Worm (Caenorhabditis elegans) whole organism, L1 larva: ENCODE results near the gene egl-45.

ENCODE experiments used
- C16A3.4 ChIP-seq: fragments of 150-350 bp; optimal IDR thresholded peaks from 2 replicates; lab custom pipeline; 2014; ENCODE audit warnings: missing biosample characterization, missing genetic modification characterization
- F16B12.6 ChIP-seq: fragments of 150-350 bp; optimal IDR thresholded peaks from 2 replicates; lab custom pipeline; 2014; ENCODE audit warnings: missing biosample characterization, missing genetic modification characterization
- Y116A8C.19 ChIP-seq: sonication (generic microtip); optimal IDR thresholded peaks from 2 replicates; lab custom pipeline; 2016; ENCODE audit warnings: missing compliant biosample characterization, missing genetic modification characterization, borderline replicate concordance
- alr-1 ChIP-seq: fragments of 200-800 bp; sonication (Bioruptor generic); optimal IDR thresholded peaks from 2 replicates; lab custom pipeline; 2018; ENCODE audit warnings: borderline replicate concordance, mild to moderate bottlenecking, missing genetic modification characterization, missing compliant biosample characterization
- ama-1 ChIP-seq: fragments of 150-350 bp; optimal IDR thresholded peaks from 2 replicates; lab custom pipeline; 2014
- blmp-1 ChIP-seq: fragments of 150-350 bp; optimal IDR thresholded peaks from 2 replicates; lab custom pipeline; 2014; ENCODE audit warnings: missing biosample characterization, missing genetic modification characterization
- ceh-88 ChIP-seq: fragments of 200-800 bp; sonication (Bioruptor generic); IDR thresholded peaks from 2 replicates; pipeline ENCODE4 v1.3.6; 2022; ENCODE audit warnings: missing genetic modification characterization, missing compliant biosample characterization
- dpl-1 ChIP-seq, 3 experiments: fragments of 150-350 bp in 2 of 3; sonication (generic microtip) in 1 of 3; optimal IDR thresholded peaks; 2 replicates each; lab custom pipeline; 2014 to 2017; ENCODE audit warnings: missing biosample characterization in 3 of 3, missing genetic modification characterization in 3 of 3, missing genetic modification reagents in 3 of 3
- efl-1 ChIP-seq, 4 experiments: fragments of 150-350 bp; optimal IDR thresholded peaks in 3 of 4; peaks in 1 of 4; 1 replicate in 1 of 4; 2 replicates in 3 of 4; lab custom pipeline; 2014; ENCODE audit warnings: missing biosample characterization in 2 of 4, missing genetic modification characterization in 2 of 4, missing genetic modification reagents in 2 of 4
- egl-27 ChIP-seq, 2 experiments: fragments of 150-350 bp in 1 of 2; sonication (generic microtip); optimal IDR thresholded peaks; 3 replicates each; lab custom pipeline; 2017 to 2018; ENCODE audit warnings: missing biosample characterization in 2 of 2, missing genetic modification characterization in 2 of 2, missing genetic modification reagents in 2 of 2
- ets-5 ChIP-seq: fragments of 200-800 bp; sonication (Bioruptor generic); IDR thresholded peaks from 2 replicates; pipeline ENCODE4 v1.3.6; 2022; ENCODE audit warnings: missing genetic modification characterization, missing compliant biosample characterization
- fkh-10 ChIP-seq: sonication (generic microtip); optimal IDR thresholded peaks from 2 replicates; lab custom pipeline; 2017; ENCODE audit warnings: missing biosample characterization, missing genetic modification reagents, missing genetic modification characterization
- fos-1 ChIP-seq: fragments of 150-350 bp; optimal IDR thresholded peaks from 2 replicates; lab custom pipeline; 2014; ENCODE audit warnings: missing biosample characterization, missing genetic modification characterization
- grh-1 ChIP-seq: fragments of 200-800 bp; sonication (Bioruptor generic); IDR thresholded peaks from 2 replicates; pipeline ENCODE4 v1.3.6; 2022; ENCODE audit warnings: missing genetic modification reagents, missing genetic modification characterization, missing compliant biosample characterization
- hlh-17 ChIP-seq: fragments of 200-800 bp; sonication (Bioruptor generic); optimal IDR thresholded peaks from 2 replicates; lab custom pipeline; 2018; ENCODE audit warnings: missing genetic modification characterization, mild to moderate bottlenecking, missing compliant biosample characterization, moderate library complexity, borderline replicate concordance
- hlh-4 ChIP-seq: sonication (generic microtip); optimal IDR thresholded peaks from 2 replicates; lab custom pipeline; 2016; ENCODE audit warnings: mild to moderate bottlenecking, missing genetic modification characterization, missing compliant biosample characterization
- hpl-2 ChIP-seq: fragments of 150-350 bp; optimal IDR thresholded peaks from 2 replicates; lab custom pipeline; 2014; ENCODE audit warnings: missing biosample characterization, missing genetic modification reagents, missing genetic modification characterization
- irx-1 ChIP-seq: sonication (generic microtip); optimal IDR thresholded peaks from 2 replicates; lab custom pipeline; 2016; ENCODE audit warnings: missing genetic modification characterization, missing compliant biosample characterization
- lin-13 ChIP-seq: fragments of 150-350 bp; optimal IDR thresholded peaks from 2 replicates; lab custom pipeline; 2014; ENCODE audit warnings: missing biosample characterization, missing genetic modification reagents, missing genetic modification characterization
- lin-15B ChIP-seq: fragments of 150-350 bp; sonication (generic microtip); optimal IDR thresholded peaks from 3 replicates; lab custom pipeline; 2014; ENCODE audit warnings: missing biosample characterization, missing genetic modification characterization
- lin-39 ChIP-seq: fragments of 150-350 bp; optimal IDR thresholded peaks from 2 replicates; lab custom pipeline; 2014; ENCODE audit warnings: missing biosample characterization, missing genetic modification reagents, missing genetic modification characterization
- lir-3 ChIP-seq: sonication (generic microtip); optimal IDR thresholded peaks from 2 replicates; lab custom pipeline; 2016; ENCODE audit warnings: mild to moderate bottlenecking, missing genetic modification characterization, moderate library complexity, missing compliant biosample characterization; ENCODE audit not compliant: poor library complexity
- lsy-2 ChIP-seq, 2 experiments: fragments of 150-350 bp; optimal IDR thresholded peaks; 2 replicates each; lab custom pipeline; 2014; ENCODE audit warnings: missing biosample characterization in 2 of 2, missing genetic modification characterization in 2 of 2
- mef-2 ChIP-seq: fragments of 150-350 bp; optimal IDR thresholded peaks from 2 replicates; lab custom pipeline; 2014; ENCODE audit warnings: missing biosample characterization, missing genetic modification characterization
- nhr-11 ChIP-seq: fragments of 150-350 bp; optimal IDR thresholded peaks from 2 replicates; lab custom pipeline; 2014; ENCODE audit warnings: missing biosample characterization, missing genetic modification characterization
- nhr-19 ChIP-seq: fragments of 200-800 bp; sonication (Bioruptor generic); conservative IDR thresholded peaks from 2 replicates; pipeline ENCODE4 v1.3.6; 2022; ENCODE audit warnings: missing genetic modification characterization, missing compliant biosample characterization
- nhr-20 ChIP-seq: sonication (generic microtip); optimal IDR thresholded peaks from 2 replicates; lab custom pipeline; 2016; ENCODE audit warnings: mild to moderate bottlenecking, missing genetic modification characterization, missing compliant biosample characterization
- nhr-71 ChIP-seq: sonication (generic microtip); optimal IDR thresholded peaks from 2 replicates; lab custom pipeline; 2016; ENCODE audit warnings: mild to moderate bottlenecking, missing genetic modification characterization, moderate library complexity, missing compliant biosample characterization
- nhr-76 ChIP-seq: sonication (generic microtip); optimal IDR thresholded peaks from 2 replicates; lab custom pipeline; 2017; ENCODE audit warnings: missing biosample characterization, missing genetic modification characterization
- nhr-77 ChIP-seq: fragments of 150-350 bp; optimal IDR thresholded peaks from 2 replicates; lab custom pipeline; 2014; ENCODE audit warnings: missing biosample characterization, missing genetic modification characterization
- nhr-84 ChIP-seq: sonication (generic microtip); optimal IDR thresholded peaks from 2 replicates; lab custom pipeline; 2017; ENCODE audit warnings: missing biosample characterization, missing genetic modification characterization
- nhr-85 ChIP-seq: sonication (generic microtip); peaks from one replicate; lab custom pipeline; 2016; ENCODE audit warnings: missing genetic modification characterization, inconsistent platforms, missing compliant biosample characterization
- nhr-90 ChIP-seq: sonication (generic microtip); optimal IDR thresholded peaks from 2 replicates; lab custom pipeline; 2016; ENCODE audit warnings: mild to moderate bottlenecking, missing genetic modification characterization, missing compliant biosample characterization; ENCODE audit not compliant: poor library complexity
- pqm-1 ChIP-seq: sonication (generic microtip); optimal IDR thresholded peaks from 3 replicates; lab custom pipeline; 2017; ENCODE audit warnings: missing biosample characterization, missing genetic modification characterization
- skn-1 ChIP-seq: fragments of 150-350 bp; optimal IDR thresholded peaks from 2 replicates; lab custom pipeline; 2014; ENCODE audit warnings: missing biosample characterization, missing genetic modification characterization
- snu-23 ChIP-seq: sonication (generic microtip); optimal IDR thresholded peaks from 2 replicates; lab custom pipeline; 2016; ENCODE audit warnings: missing genetic modification characterization, missing compliant biosample characterization
- sptf-1 ChIP-seq: fragments of 150-350 bp; optimal IDR thresholded peaks from 2 replicates; lab custom pipeline; 2014; ENCODE audit warnings: missing biosample characterization, missing genetic modification characterization
- sup-37 ChIP-seq: fragments of 200-800 bp; sonication (Bioruptor generic); optimal IDR thresholded peaks from 2 replicates; lab custom pipeline; 2018; ENCODE audit warnings: mild to moderate bottlenecking, missing genetic modification characterization, missing compliant biosample characterization
- tbx-2 ChIP-seq: sonication (generic microtip); optimal IDR thresholded peaks from 2 replicates; lab custom pipeline; 2016; ENCODE audit warnings: missing genetic modification characterization, missing compliant biosample characterization
- unc-30 ChIP-seq: sonication (generic microtip); optimal IDR thresholded peaks from 2 replicates; lab custom pipeline; 2017; ENCODE audit warnings: missing biosample characterization, missing genetic modification characterization
- unc-62 ChIP-seq: fragments of 150-350 bp; optimal IDR thresholded peaks from 2 replicates; lab custom pipeline; 2014; ENCODE audit warnings: missing biosample characterization, missing genetic modification reagents, missing genetic modification characterization
- unc-86 ChIP-seq: sonication (generic microtip); optimal IDR thresholded peaks from 2 replicates; lab custom pipeline; 2016; ENCODE audit warnings: missing genetic modification characterization, missing compliant biosample characterization
- zag-1 ChIP-seq: fragments of 150-350 bp; optimal IDR thresholded peaks from 2 replicates; lab custom pipeline; 2014; ENCODE audit warnings: missing biosample characterization, missing genetic modification characterization
- zip-4 ChIP-seq: fragments of 200-800 bp; sonication (Bioruptor generic); optimal IDR thresholded peaks from 2 replicates; lab custom pipeline; 2018; ENCODE audit warnings: mild to moderate bottlenecking, missing genetic modification characterization, moderate library complexity, missing compliant biosample characterization

Gene egl-45

ce11 chrIII:7858407-7859029 lies 30.1 kb upstream of the egl-45 start, which contains the start of the genes coq-5 and ufm-1 (continued):
- no peak for TF ChIP-seq zag-1 (tag; lab: Kevin White, UChicago)
- no peak for TF ChIP-seq skn-1 (tag; lab: Kevin White, UChicago)
- TF ChIP-seq fkh-10 (GFP tag; lab: Kevin White, UChicago) = no peak
- no peak for TF ChIP-seq Y116A8C.19 (tag; lab: Kevin White, UChicago)

ce11 chrIII:7857142-7857541 lies 28.7 kb upstream of the egl-45 start, which contains the start of gene tag-307:
tag-307 (minus strand) TSS chrIII:7857242.
- TF ChIP-seq zip-4 (GFP tag; lab: Kevin White, UChicago) (no peak), nhr-85 (tag; lab: Kevin White, UChicago) (no peak), unc-86 (tag; lab: Kevin White, UChicago) (no peak), sup-37 (GFP tag; lab: Kevin White, UChicago) (no peak), ets-5 (GFP tag; lab: Robert Waterston, UW) (no peak), hlh-17 (no peak), pqm-1 (no peak), nhr-11 (tag; lab: Kevin White, UChicago) (no peak), nhr-71 (no peak), nhr-20 (tag; lab: Kevin White, UChicago) (no peak)

DNA sequence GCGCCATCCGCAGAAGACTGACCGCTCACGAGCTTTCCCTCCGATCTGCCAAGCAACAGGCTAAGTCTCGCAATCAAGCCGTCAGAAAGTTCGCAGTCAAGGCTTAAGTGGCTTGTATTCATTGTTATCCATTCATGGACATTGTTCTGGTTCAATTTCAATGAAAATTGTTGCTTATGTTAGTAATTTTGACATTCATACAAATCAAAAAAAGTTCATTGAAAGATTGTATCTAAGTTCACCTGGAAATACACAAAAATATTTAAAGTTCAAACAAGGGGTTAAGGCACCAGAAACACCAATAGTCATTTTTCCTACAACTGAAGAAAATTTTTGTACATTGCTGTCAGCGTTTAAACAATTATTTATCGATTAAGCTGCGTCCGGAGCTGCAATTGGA lies 27.0 kb upstream of the egl-45 start:
- TF ChIP-seq efl-1 (optimal IDR thresholded peaks at IDR 0.05; lab: Kevin White, UChicago) = no peak
- no peak for TF ChIP-seq efl-1 (GFP tag; optimal IDR thresholded peaks at IDR 0.05 in 1 of 2; lab: Kevin White, UChicago)
- TF ChIP-seq nhr-85 (tag; lab: Kevin White, UChicago) = peak; percentile 66
- TF ChIP-seq nhr-84 (tag; lab: Kevin White, UChicago) = no peak
- no peak for TF ChIP-seq ets-5 (GFP tag; lab: Robert Waterston, UW)

ce11 chrIII:7854494-7855184 lies 26.2 kb upstream of the egl-45 start, which contains the start of gene rpl-35:
rpl-35 (plus strand) TSS chrIII:7855134.
- peak; percentile 100 for TF ChIP-seq tbx-2 (tag; lab: Kevin White, UChicago)
- peak; percentile 99 for TF ChIP-seq skn-1 (tag; lab: Kevin White, UChicago)
- peak; percentile 85 for TF ChIP-seq nhr-76 (tag; lab: Kevin White, UChicago)
- TF ChIP-seq nhr-20 (tag; lab: Kevin White, UChicago) = peak; percentile 100
- peak; percentile 99 for TF ChIP-seq irx-1 (tag; lab: Kevin White, UChicago)
- TF ChIP-seq ama-1 (lab: Kevin White, UChicago) = peak; percentile 81
- peak; percentile 100 for TF ChIP-seq nhr-19 (GFP tag; lab: Robert Waterston, UW)
- TF ChIP-seq lsy-2 (tag; optimal IDR thresholded peaks at IDR 0.05; lab: Kevin White, UChicago) = peak; percentile 98 to 99
- TF ChIP-seq dpl-1 (GFP tag; optimal IDR thresholded peaks at IDR 0.05; lab: Kevin White, UChicago) = peak; percentile 100
- peak; percentile 100 for TF ChIP-seq lin-13
- peak; percentile 98 for TF ChIP-seq lin-39 (tag; lab: Kevin White, UChicago)
- TF ChIP-seq nhr-90 = peak; percentile 100
- TF ChIP-seq grh-1 (GFP tag; lab: Robert Waterston, UW) = peak; percentile 100
- peak; percentile 77 for TF ChIP-seq hlh-4 (tag; lab: Kevin White, UChicago)
- TF ChIP-seq nhr-85 (tag; lab: Kevin White, UChicago) = peak; percentile 100
- peak; percentile 99 for TF ChIP-seq lin-15B (tag; lab: Kevin White, UChicago)
- TF ChIP-seq sptf-1 (tag; lab: Kevin White, UChicago) = no peak
- peak; percentile 66 for TF ChIP-seq unc-30
- TF ChIP-seq alr-1 = no peak
- TF ChIP-seq egl-27 (tag; optimal IDR thresholded peaks at IDR 0.05; lab: Kevin White, UChicago) = peak; percentile 85 to 95
- TF ChIP-seq nhr-77 (tag; lab: Kevin White, UChicago) = peak; percentile 100
- TF ChIP-seq snu-23 (GFP tag; lab: Kevin White, UChicago) = peak; percentile 100
- TF ChIP-seq ceh-88 = peak; percentile 99
- TF ChIP-seq blmp-1 (tag; lab: Kevin White, UChicago) = peak; percentile 95
- TF ChIP-seq F16B12.6 (tag; lab: Kevin White, UChicago) = peak; percentile 89
- peak; percentile 79 for TF ChIP-seq hlh-17
- peak; percentile 100 for TF ChIP-seq C16A3.4 (tag; lab: Kevin White, UChicago)
- TF ChIP-seq unc-62 = peak; percentile 95
- peak; percentile 98 for TF ChIP-seq lir-3 (tag; lab: Kevin White, UChicago)
- TF ChIP-seq mef-2 (tag; lab: Kevin White, UChicago) = peak; percentile 96
- peak; percentile 98 for TF ChIP-seq fos-1 (tag; lab: Kevin White, UChicago)
- peak; percentile 98 for TF ChIP-seq hpl-2 (GFP tag; lab: Kevin White, UChicago)
